Fruit fly (Drosophila melanogaster) whole organism, embryonic: ENCODE measurements around the gene CG13949.

Experiments used
- Atf-2 ChIP-seq: fragments of 200-800 bp; sonication (Bioruptor generic); optimal IDR thresholded peaks from 2 replicates; lab custom pipeline; 2016; ENCODE audit warnings: missing biosample characterization, missing genetic modification characterization
- CG1024 ChIP-seq: fragments of 200-800 bp; sonication (Bioruptor generic); IDR thresholded peaks from 2 replicates; pipeline ENCODE4 v1.3.6; 2022; ENCODE audit warnings: missing biosample characterization, missing genetic modification characterization
- CG10274 ChIP-seq: fragments of 200-800 bp; sonication (Bioruptor generic); optimal IDR thresholded peaks from 3 replicates; lab custom pipeline; 2017; ENCODE audit warnings: missing biosample characterization, mild to moderate bottlenecking, missing genetic modification characterization
- CG10366 ChIP-seq: fragments of 200-800 bp; sonication (Bioruptor generic); IDR thresholded peaks from 2 replicates; pipeline ENCODE4 v1.3.6; 2022; ENCODE audit warnings: missing biosample characterization, missing genetic modification characterization
- CG10654 ChIP-seq: fragments of 200-800 bp; sonication (Bioruptor generic); optimal IDR thresholded peaks from 2 replicates; lab custom pipeline; 2016; ENCODE audit warnings: missing biosample characterization, missing genetic modification characterization
- CG14965 ChIP-seq: fragments of 200-800 bp; sonication (Bioruptor generic); optimal IDR thresholded peaks from 2 replicates; lab custom pipeline; 2016; ENCODE audit warnings: missing biosample characterization, missing genetic modification characterization, borderline replicate concordance
- CG17328 ChIP-seq: fragments of 200-800 bp; sonication (Bioruptor generic); IDR thresholded peaks from 2 replicates; pipeline ENCODE4 v1.3.6; 2022; ENCODE audit warnings: missing biosample characterization, missing genetic modification characterization
- CG17829 ChIP-seq: fragments of 200-800 bp; optimal IDR thresholded peaks from 2 replicates; lab custom pipeline; 2019; ENCODE audit warnings: missing biosample characterization, mild to moderate bottlenecking, missing genetic modification characterization, moderate library complexity
- CG4282 ChIP-seq: fragments of 200-800 bp; sonication (Bioruptor generic); optimal IDR thresholded peaks from 2 replicates; lab custom pipeline; 2016; ENCODE audit warnings: missing biosample characterization, missing genetic modification characterization
- CG7372 ChIP-seq: fragments of 200-800 bp; sonication (Bioruptor generic); IDR thresholded peaks from 2 replicates; pipeline ENCODE4 v1.3.6; 2022; ENCODE audit warnings: missing biosample characterization, missing genetic modification characterization
- CG7963 ChIP-seq: fragments of 200-800 bp; sonication (Bioruptor generic); IDR thresholded peaks from 3 replicates; pipeline ENCODE4 v1.3.6; 2022; ENCODE audit warnings: missing biosample characterization, missing genetic modification characterization; ENCODE audit not compliant: partially characterized antibody
- CG8388 ChIP-seq: fragments of 200-800 bp; sonication (Bioruptor generic); optimal IDR thresholded peaks from 2 replicates; lab custom pipeline; 2019; ENCODE audit warnings: missing biosample characterization, mild to moderate bottlenecking, missing genetic modification characterization, moderate library complexity
- E2f1 ChIP-seq: fragments of 200-800 bp; sonication (Bioruptor generic); IDR thresholded peaks from 2 replicates; pipeline ENCODE4 v1.3.6; 2022; ENCODE audit warnings: missing biosample characterization, missing genetic modification characterization
- Fer2 ChIP-seq: fragments of 200-800 bp; sonication (Bioruptor generic); optimal IDR thresholded peaks from 2 replicates; lab custom pipeline; 2018; ENCODE audit warnings: missing biosample characterization, mild to moderate bottlenecking, missing genetic modification characterization, moderate library complexity
- H2.0 ChIP-seq: fragments of 200-800 bp; sonication (Bioruptor generic); IDR thresholded peaks from 2 replicates; pipeline ENCODE4 v1.3.6; 2022; ENCODE audit warnings: missing biosample characterization, missing genetic modification characterization
- Hand ChIP-seq: fragments of 200-800 bp; sonication (Bioruptor generic); optimal IDR thresholded peaks from 2 replicates; lab custom pipeline; 2017; ENCODE audit warnings: mild to moderate bottlenecking, missing biosample characterization, missing genetic modification reagents, missing genetic modification characterization
- Hr3 ChIP-seq: fragments of 200-800 bp; sonication (Bioruptor generic); optimal IDR thresholded peaks from 3 replicates; lab custom pipeline; 2016; ENCODE audit warnings: missing biosample characterization, missing genetic modification characterization
- Hr39 ChIP-seq: fragments of >200 bp; optimal IDR thresholded peaks from 2 replicates; lab custom pipeline; 2017
- Hr78 ChIP-seq, 2 experiments: fragments of 200-800 bp in 1 of 2; fragments of >200 bp in 1 of 2; sonication (Bioruptor generic) in 1 of 2; optimal IDR thresholded peaks; 2 replicates each; lab custom pipeline; 2017 to 2019; ENCODE audit warnings: missing biosample characterization in 2 of 2, missing genetic modification characterization in 2 of 2, mild to moderate bottlenecking in 1 of 2, moderate library complexity in 1 of 2
- Mrtf ChIP-seq: fragments of 200-800 bp; sonication (Bioruptor generic); IDR thresholded peaks from 3 replicates; pipeline ENCODE4 v1.3.6; 2022; ENCODE audit warnings: missing biosample characterization, missing genetic modification characterization
- Nf-YB ChIP-seq: fragments of 200-800 bp; sonication (Bioruptor generic); optimal IDR thresholded peaks from 3 replicates; lab custom pipeline; 2019; ENCODE audit warnings: missing biosample characterization, mild to moderate bottlenecking, missing genetic modification characterization, moderate library complexity
- Ravus ChIP-seq: fragments of 200-800 bp; sonication (Bioruptor generic); IDR thresholded peaks from 2 replicates; pipeline ENCODE4 v1.3.6; 2022; ENCODE audit warnings: missing biosample characterization, missing genetic modification characterization
- Taf1 ChIP-seq: fragments of 200-800 bp; sonication (Bioruptor generic); IDR thresholded peaks from 2 replicates; pipeline ENCODE4 v1.3.6; 2022; ENCODE audit warnings: missing biosample characterization, missing genetic modification characterization
- ara ChIP-seq: fragments of 200-800 bp; sonication (Bioruptor generic); IDR thresholded peaks from 2 replicates; pipeline ENCODE4 v1.3.6; 2022; ENCODE audit warnings: missing biosample characterization, missing genetic modification characterization
- ase ChIP-seq: fragments of 200-800 bp; sonication (Bioruptor generic); IDR thresholded peaks from 3 replicates; pipeline ENCODE4 v1.3.6; 2022; ENCODE audit warnings: missing biosample characterization, missing genetic modification characterization
- cas ChIP-seq: fragments of 200-800 bp; sonication (Bioruptor generic); IDR thresholded peaks from 2 replicates; pipeline ENCODE4 v1.3.6; 2022; ENCODE audit warnings: missing biosample characterization, missing genetic modification characterization
- ci ChIP-seq: fragments of 200-800 bp; sonication (Bioruptor generic); IDR thresholded peaks from 3 replicates; pipeline ENCODE4 v1.3.6; 2022; ENCODE audit warnings: missing biosample characterization, missing genetic modification characterization
- croc ChIP-seq: fragments of 200-800 bp; sonication (Bioruptor generic); conservative IDR thresholded peaks from 3 replicates; pipeline ENCODE4 v1.3.6; 2022; ENCODE audit warnings: missing biosample characterization, missing genetic modification characterization
- fd102C ChIP-seq: fragments of 200-800 bp; sonication (Bioruptor generic); optimal IDR thresholded peaks from 2 replicates; lab custom pipeline; 2018; ENCODE audit warnings: missing biosample characterization, mild to moderate bottlenecking, missing genetic modification characterization, moderate library complexity
- fd64A ChIP-seq: fragments of 200-800 bp; sonication (Bioruptor generic); optimal IDR thresholded peaks from 3 replicates; lab custom pipeline; 2018; ENCODE audit warnings: missing biosample characterization, mild to moderate bottlenecking, missing genetic modification characterization
- ham ChIP-seq: fragments of 200-800 bp; sonication (Bioruptor generic); IDR thresholded peaks from 2 replicates; pipeline ENCODE4 v1.3.6; 2022; ENCODE audit warnings: missing biosample characterization, missing genetic modification characterization
- insv ChIP-seq, 2 experiments: fragments of 200-800 bp; sonication (Bioruptor generic); optimal IDR thresholded peaks; 3 replicates each; lab custom pipeline; 2016 to 2018; ENCODE audit warnings: missing biosample characterization in 2 of 2, missing genetic modification characterization in 2 of 2
- ken ChIP-seq: fragments of 200-800 bp; sonication (Bioruptor generic); IDR thresholded peaks from 3 replicates; pipeline ENCODE4 v1.3.6; 2022; ENCODE audit warnings: missing biosample characterization, missing genetic modification characterization
- lbe ChIP-seq: fragments of 200-800 bp; sonication (Bioruptor generic); optimal IDR thresholded peaks from 2 replicates; lab custom pipeline; 2016; ENCODE audit warnings: missing biosample characterization, mild to moderate bottlenecking, missing genetic modification characterization
- lov ChIP-seq, 2 experiments: fragments of 200-800 bp in 1 of 2; fragments of >200 bp in 1 of 2; sonication (Bioruptor generic) in 1 of 2; IDR thresholded peaks in 1 of 2; optimal IDR thresholded peaks in 1 of 2; 2 replicates in 1 of 2; 3 replicates in 1 of 2; pipeline versions ENCODE4 v1.3.6 to Lab custom; 2017 to 2022; ENCODE audit warnings: missing biosample characterization in 1 of 2, missing genetic modification characterization in 1 of 2
- oc ChIP-seq: fragments of 200-800 bp; sonication (Bioruptor generic); optimal IDR thresholded peaks from 2 replicates; lab custom pipeline; 2018; ENCODE audit warnings: missing biosample characterization, mild to moderate bottlenecking, missing genetic modification characterization, moderate library complexity
- org-1 ChIP-seq: fragments of 200-800 bp; sonication (Bioruptor generic); optimal IDR thresholded peaks from 2 replicates; lab custom pipeline; 2017; ENCODE audit warnings: missing biosample characterization, missing genetic modification characterization
- pan ChIP-seq, 4 experiments: fragments of >200 bp in 3 of 4; fragments of 200-800 bp in 1 of 4; sonication (Bioruptor generic) in 1 of 4; optimal IDR thresholded peaks in 3 of 4; IDR thresholded peaks in 1 of 4; 2 replicates each; pipeline versions ENCODE4 v1.3.6 to Lab custom; 2017 to 2022; ENCODE audit warnings: missing biosample characterization in 2 of 4, missing genetic modification characterization in 2 of 4, mixed read lengths in 1 of 4
- rib ChIP-seq: fragments of 200-800 bp; sonication (Bioruptor generic); IDR thresholded peaks from 2 replicates; pipeline ENCODE4 v1.3.6; 2022; ENCODE audit warnings: missing biosample characterization, missing genetic modification characterization
- row ChIP-seq: fragments of 200-800 bp; sonication (Bioruptor generic); IDR thresholded peaks from 3 replicates; pipeline ENCODE4 v1.3.6; 2022; ENCODE audit warnings: missing biosample characterization, missing genetic modification characterization
- run ChIP-seq: fragments of 200-800 bp; sonication (Bioruptor generic); optimal IDR thresholded peaks from 3 replicates; lab custom pipeline; 2018; ENCODE audit warnings: missing biosample characterization, mild to moderate bottlenecking, missing genetic modification characterization
- sc ChIP-seq, 3 experiments: fragments of >200 bp in 2 of 3; fragments of 200-800 bp in 1 of 3; sonication (Bioruptor generic) in 1 of 3; optimal IDR thresholded peaks; 2 replicates in 2 of 3; 3 replicates in 1 of 3; lab custom pipeline; 2017; ENCODE audit warnings: mild to moderate bottlenecking in 1 of 3, missing biosample characterization in 1 of 3, missing genetic modification characterization in 1 of 3, missing genetic modification reagents in 1 of 3
- scrt ChIP-seq: fragments of 200-800 bp; sonication (Bioruptor generic); optimal IDR thresholded peaks from 2 replicates; lab custom pipeline; 2018; ENCODE audit warnings: missing biosample characterization, mild to moderate bottlenecking, missing genetic modification characterization, moderate library complexity
- sob ChIP-seq: fragments of 200-800 bp; sonication (Bioruptor generic); IDR thresholded peaks from 2 replicates; pipeline ENCODE4 v1.3.6; 2022; ENCODE audit warnings: missing biosample characterization, missing genetic modification characterization
- stwl ChIP-seq: fragments of 200-800 bp; sonication (Bioruptor generic); optimal IDR thresholded peaks from 3 replicates; lab custom pipeline; 2018; ENCODE audit warnings: missing biosample characterization, mild to moderate bottlenecking, missing genetic modification characterization, moderate library complexity
- tio ChIP-seq: fragments of 200-800 bp; sonication (Bioruptor generic); optimal IDR thresholded peaks from 2 replicates; lab custom pipeline; 2017; ENCODE audit warnings: missing biosample characterization, missing genetic modification characterization, inconsistent platforms
- tna ChIP-seq: fragments of 200-800 bp; sonication (Bioruptor generic); IDR thresholded peaks from 2 replicates; pipeline ENCODE4 v1.3.6; 2022; ENCODE audit warnings: missing biosample characterization, missing genetic modification characterization; ENCODE audit not compliant: partially characterized antibody
- usp ChIP-seq: fragments of >200 bp; optimal IDR thresholded peaks from 2 replicates; lab custom pipeline; 2017; ENCODE audit warnings: missing biosample characterization, missing genetic modification characterization
- zen2 ChIP-seq: fragments of 200-800 bp; sonication (Bioruptor generic); IDR thresholded peaks from 3 replicates; pipeline ENCODE4 v1.3.6; 2022; ENCODE audit warnings: missing biosample characterization, missing genetic modification characterization; ENCODE audit not compliant: partially characterized antibody

Gene CG13949

DNA sequence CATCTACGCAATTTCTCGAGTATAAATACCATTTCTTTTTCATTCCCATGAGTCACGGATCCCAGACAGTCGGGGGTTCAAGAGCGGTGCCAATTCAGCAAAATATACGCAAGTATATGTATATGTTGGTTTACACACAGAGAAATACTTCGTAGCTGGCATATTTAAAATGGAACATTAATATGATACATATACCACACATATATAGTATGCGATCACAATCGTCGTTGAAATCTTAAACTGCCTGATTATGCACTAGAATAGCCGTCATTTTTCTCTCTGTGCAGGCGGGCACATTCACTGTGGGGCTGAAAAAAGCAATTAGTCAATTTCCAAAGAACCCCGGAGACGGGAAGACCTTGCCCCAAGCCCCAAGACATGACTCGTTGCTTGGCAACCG is 13.4 kb upstream of the CG13949 start (continued):
- TF ChIP-seq croc (GFP tag; lab: Robert Waterston, UW) (peak; percentile 23; the same call in 2 of the 3 replicates), fd102C (no peak), pan (optimal IDR thresholded peaks at IDR 0.05; lab: Kevin White, UChicago) (no peak), pan (GFP tag; optimal IDR thresholded peaks at IDR 0.05 in 1 of 2, IDR thresholded peaks at IDR 0.05 in 1 of 2) (peak in 1 of 2 experiments; percentile 83), lov (optimal IDR thresholded peaks at IDR 0.05; lab: Kevin White, UChicago) (no peak), lov (GFP tag; IDR thresholded peaks at IDR 0.05; lab: Robert Waterston, UW) (peak; percentile 72; the same call in 1 of the 3 replicates), Ravus (peak; percentile 60), Hr3 (GFP tag; lab: Kevin White, UChicago) (peak; percentile 61), lbe (peak; percentile 88), Nf-YB (peak; percentile 34), CG10654 (peak; percentile 43), fd64A (GFP tag; lab: Kevin White, UChicago) (peak; percentile 14), CG10274 (GFP tag; lab: Kevin White, UChicago) (peak; percentile 55), zen2 (GFP tag; lab: Robert Waterston, UW) (no peak), usp (no peak), ci (GFP tag; lab: Robert Waterston, UW) (peak; percentile 82), H2.0 (GFP tag; lab: Robert Waterston, UW) (peak; percentile 74), CG7963 (GFP tag; lab: Robert Waterston, UW) (no peak), cas (peak; percentile 81), Hr78 (GFP tag; optimal IDR thresholded peaks at IDR 0.05; lab: Kevin White, UChicago) (no peak), tio (peak; percentile 74), sob (GFP tag; lab: Robert Waterston, UW) (peak; percentile 88), Fer2 (tag; lab: Kevin White, UChicago) (peak; percentile 47), Hand (GFP tag; lab: Kevin White, UChicago) (peak; percentile 64), oc (tag; lab: Kevin White, UChicago) (peak; percentile 9), insv (GFP tag; optimal IDR thresholded peaks at IDR 0.05; lab: Kevin White, UChicago) (no peak), Hr39 (no peak), Mrtf (GFP tag; lab: Robert Waterston, UW) (peak; percentile 70; the same call in 1 of the 3 replicates), row (GFP tag; lab: Robert Waterston, UW) (peak; percentile 85), CG17328 (GFP tag; lab: Robert Waterston, UW) (peak; percentile 69), org-1 (GFP tag; lab: Kevin White, UChicago) (peak; percentile 68), scrt (GFP tag; lab: Kevin White, UChicago) (peak; percentile 63), Taf1 (GFP tag; lab: Robert Waterston, UW) (peak; percentile 71), E2f1 (peak; percentile 79), Atf-2 (GFP tag; lab: Kevin White, UChicago) (peak; percentile 66), CG14965 (GFP tag; lab: Kevin White, UChicago) (no peak), ara (GFP tag; lab: Robert Waterston, UW) (peak; percentile 74), ham (GFP tag; lab: Robert Waterston, UW) (peak; percentile 57; the same call in 1 of the 2 replicates), ken (GFP tag; lab: Robert Waterston, UW) (peak; percentile 65; the same call in 1 of the 3 replicates), CG17829 (tag; lab: Kevin White, UChicago) (peak; percentile 63), CG4282 (GFP tag; lab: Kevin White, UChicago) (no peak), tna (GFP tag; lab: Robert Waterston, UW) (no peak), CG10366 (peak; percentile 82), rib (GFP tag; lab: Robert Waterston, UW) (peak; percentile 86), CG7372 (GFP tag; lab: Robert Waterston, UW) (peak; percentile 63), CG1024 (GFP tag; lab: Robert Waterston, UW) (peak; percentile 76), run (tag; lab: Kevin White, UChicago) (no peak), ase (peak; percentile 66), CG8388 (GFP tag; lab: Kevin White, UChicago) (peak; percentile 47), sc (optimal IDR thresholded peaks at IDR 0.05; lab: Kevin White, UChicago) (no peak), sc (GFP tag; optimal IDR thresholded peaks at IDR 0.05; lab: Kevin White, UChicago) (no peak), stwl (no peak)
